Fruit fly (Drosophila melanogaster) whole organism, embryonic: ENCODE results near the gene CG10324.

Experiments used
- CG10321 ChIP-seq: fragments of 200-800 bp; sonication (Bioruptor generic); IDR thresholded peaks from 2 replicates; pipeline ENCODE4 v1.3.6; 2022; ENCODE audit warnings: missing biosample characterization, missing genetic modification characterization
- CG11398 ChIP-seq: fragments of 200-800 bp; sonication (Bioruptor generic); optimal IDR thresholded peaks from 2 replicates; lab custom pipeline; 2016; ENCODE audit warnings: missing biosample characterization, missing genetic modification characterization
- CG15073 ChIP-seq: fragments of 200-800 bp; sonication (Bioruptor generic); optimal IDR thresholded peaks from 2 replicates; lab custom pipeline; 2016; ENCODE audit warnings: missing biosample characterization, missing genetic modification characterization
- CG31441 ChIP-seq: fragments of 200-800 bp; sonication (Bioruptor generic); IDR thresholded peaks from 2 replicates; pipeline ENCODE4 v1.3.6; 2022; ENCODE audit warnings: missing biosample characterization, missing genetic modification characterization
- CG6854 ChIP-seq: fragments of 200-800 bp; sonication (Bioruptor generic); optimal IDR thresholded peaks from 3 replicates; lab custom pipeline; 2017; ENCODE audit warnings: missing biosample characterization, mild to moderate bottlenecking, missing genetic modification characterization
- Dip2 ChIP-seq: fragments of 200-800 bp; sonication (Bioruptor generic); IDR thresholded peaks from 2 replicates; pipeline ENCODE4 v1.3.6; 2022; ENCODE audit warnings: missing biosample characterization, missing genetic modification characterization
- MTF-1 ChIP-seq: fragments of 200-800 bp; sonication (Bioruptor generic); optimal IDR thresholded peaks from 2 replicates; lab custom pipeline; 2018; ENCODE audit warnings: missing biosample characterization, mild to moderate bottlenecking, missing genetic modification characterization, borderline replicate concordance
- Xrp1 ChIP-seq: fragments of 200-800 bp; sonication (Bioruptor generic); IDR thresholded peaks from 2 replicates; pipeline ENCODE4 v1.3.6; 2022; ENCODE audit warnings: missing biosample characterization, missing genetic modification characterization
- croc ChIP-seq: fragments of 200-800 bp; sonication (Bioruptor generic); conservative IDR thresholded peaks from 3 replicates; pipeline ENCODE4 v1.3.6; 2022; ENCODE audit warnings: missing biosample characterization, missing genetic modification characterization

DNA sequence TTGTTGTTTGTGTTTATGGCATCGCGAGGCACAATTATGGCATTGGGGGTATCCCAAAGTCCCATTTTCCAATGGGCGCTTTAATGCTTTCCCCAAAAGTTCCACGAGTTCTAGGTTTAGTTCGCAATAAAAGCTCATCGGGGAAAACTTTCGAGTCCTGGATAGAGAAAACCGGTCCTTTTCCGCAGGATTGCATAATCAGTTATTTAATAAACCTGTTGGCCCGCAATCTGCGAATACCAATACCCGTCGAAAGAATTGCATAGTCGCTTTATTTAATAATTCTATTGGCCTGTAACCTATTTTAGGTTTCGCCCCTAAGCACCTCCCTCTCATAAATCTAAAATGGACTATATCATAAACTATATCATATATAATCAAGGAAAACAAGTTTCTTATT lies 40.9 kb downstream of the CG10324 start:
- no peak for TF ChIP-seq Xrp1
- TF ChIP-seq CG11398: no peak
- TF ChIP-seq MTF-1 (GFP tag; lab: Kevin White, UChicago): no peak
- no peak for TF ChIP-seq CG6854 (GFP tag; lab: Kevin White, UChicago)
- TF ChIP-seq CG31441 (GFP tag; lab: Robert Waterston, UW): no peak
- TF ChIP-seq CG15073: no peak
- no peak for TF ChIP-seq croc (GFP tag; lab: Robert Waterston, UW)
- no peak for TF ChIP-seq Dip2
- TF ChIP-seq CG10321: no peak
